Fruit fly (Drosophila melanogaster) whole organism, wandering third instar larva: ENCODE results near the gene Arr2.
A peak's percentile ranks its signal among the peaks of the same experiment; 100 is the strongest.

Experiments used
- CG32264 ChIP-seq: fragments of 200-800 bp; sonication (Bioruptor generic); optimal IDR thresholded peaks from 2 replicates; lab custom pipeline; 2016; ENCODE audit warnings: missing biosample characterization, missing genetic modification characterization
- Dfd ChIP-seq: fragments of >200 bp; optimal IDR thresholded peaks from 2 replicates; lab custom pipeline; 2017; ENCODE audit warnings: missing biosample characterization, missing genetic modification characterization
- Dif ChIP-seq: fragments of 200-275, 200-300 bp; sonication (Bioruptor generic); optimal IDR thresholded peaks from 2 replicates; lab custom pipeline; 2018; ENCODE audit warnings: missing biosample characterization, missing genetic modification characterization; ENCODE audit not compliant: partially characterized antibody
- GATAd ChIP-seq: sonication (Bioruptor generic); optimal IDR thresholded peaks from 2 replicates; lab custom pipeline; 2016; ENCODE audit warnings: missing biosample characterization, missing genetic modification characterization
- HLH106 ChIP-seq: fragments of 200-800 bp; optimal IDR thresholded peaks from 3 replicates; lab custom pipeline; 2019; ENCODE audit warnings: missing biosample characterization, mild to moderate bottlenecking, missing genetic modification characterization, moderate library complexity
- Hnf4 ChIP-seq: fragments of 200-800 bp; sonication (Bioruptor generic); optimal IDR thresholded peaks from 2 replicates; lab custom pipeline; 2016; ENCODE audit warnings: missing biosample characterization, mild to moderate bottlenecking, missing genetic modification characterization
- Hr78 ChIP-seq: fragments of >200 bp; optimal IDR thresholded peaks from 2 replicates; lab custom pipeline; 2017; ENCODE audit warnings: missing biosample characterization, missing genetic modification characterization
- Hr83 ChIP-seq: fragments of 200-300 bp; sonication (Bioruptor generic); optimal IDR thresholded peaks from 2 replicates; lab custom pipeline; 2016; ENCODE audit warnings: missing biosample characterization, mild to moderate bottlenecking, missing genetic modification characterization, moderate library complexity; ENCODE audit not compliant: poor library complexity, severe bottlenecking
- Jra ChIP-seq: sonication (Bioruptor generic); optimal IDR thresholded peaks from 2 replicates; lab custom pipeline; 2016; ENCODE audit warnings: missing biosample characterization, missing genetic modification characterization
- N ChIP-seq: fragments of >200 bp; optimal IDR thresholded peaks from 2 replicates; lab custom pipeline; 2018; ENCODE audit warnings: missing biosample characterization, missing external identifiers, missing genetic modification characterization
- OdsH ChIP-seq: fragments of 200-800 bp; sonication (Bioruptor generic); optimal IDR thresholded peaks from 2 replicates; lab custom pipeline; 2016; ENCODE audit warnings: missing biosample characterization, mild to moderate bottlenecking, missing genetic modification characterization
- Rel ChIP-seq, 2 experiments: fragments of 200-800 bp; sonication (Bioruptor generic) in 1 of 2; optimal IDR thresholded peaks; 2 replicates in 1 of 2; 3 replicates in 1 of 2; lab custom pipeline; 2016 to 2019; ENCODE audit warnings: mild to moderate bottlenecking in 2 of 2, missing biosample characterization in 2 of 2, missing genetic modification characterization in 2 of 2, moderate library complexity in 1 of 2
- Sp1 ChIP-seq: fragments of 200-800 bp; sonication (Bioruptor generic); optimal IDR thresholded peaks from 3 replicates; lab custom pipeline; 2019; ENCODE audit warnings: missing biosample characterization, mild to moderate bottlenecking, missing genetic modification characterization, moderate library complexity
- Vsx2 ChIP-seq: fragments of 200-300, 225-300 bp; sonication (Bioruptor generic); optimal IDR thresholded peaks from 2 replicates; lab custom pipeline; 2018; ENCODE audit warnings: missing biosample characterization, missing genetic modification characterization; ENCODE audit not compliant: partially characterized antibody
- dl ChIP-seq, 2 experiments: fragments of 175-275, 200-275 bp in 1 of 2; fragments of 200-275 bp in 1 of 2; sonication (Bioruptor generic); optimal IDR thresholded peaks; lab custom pipeline; 2018; ENCODE audit warnings: mild to moderate bottlenecking in 2 of 2, missing biosample characterization in 2 of 2, missing genetic modification characterization in 2 of 2, moderate library complexity in 2 of 2; ENCODE audit not compliant: partially characterized antibody in 2 of 2, insufficient read depth in 1 of 2
- dsf ChIP-seq: sonication (Bioruptor generic); optimal IDR thresholded peaks from 2 replicates; lab custom pipeline; 2016; ENCODE audit warnings: missing biosample characterization, missing genetic modification characterization, borderline replicate concordance
- ey ChIP-seq: fragments of 200-800 bp; sonication (Bioruptor generic); optimal IDR thresholded peaks from 2 replicates; lab custom pipeline; 2016; ENCODE audit warnings: missing biosample characterization, missing genetic modification characterization
- foxo ChIP-seq, 2 experiments: fragments of 200-800 bp; sonication (Bioruptor generic); optimal IDR thresholded peaks; 2 replicates in 1 of 2; 3 replicates in 1 of 2; lab custom pipeline; 2016 to 2017; ENCODE audit warnings: missing biosample characterization in 2 of 2, missing genetic modification characterization in 2 of 2
- fru ChIP-seq: fragments of 200-800 bp; sonication (Bioruptor generic); optimal IDR thresholded peaks from 3 replicates; lab custom pipeline; 2016; ENCODE audit warnings: missing biosample characterization, mild to moderate bottlenecking, missing genetic modification characterization
- h ChIP-seq: fragments of 200-800 bp; sonication (Bioruptor generic); optimal IDR thresholded peaks from 3 replicates; lab custom pipeline; 2016; ENCODE audit warnings: missing biosample characterization, mild to moderate bottlenecking, missing genetic modification characterization
- jim ChIP-seq: fragments of 175-275, 200-325 bp; sonication (Bioruptor generic); optimal IDR thresholded peaks from 2 replicates; lab custom pipeline; 2016; ENCODE audit warnings: missing biosample characterization, mild to moderate bottlenecking, missing genetic modification characterization
- pan ChIP-seq: fragments of >200 bp; optimal IDR thresholded peaks from 2 replicates; lab custom pipeline; 2017
- psq ChIP-seq: fragments of 200-800 bp; sonication (Bioruptor generic); optimal IDR thresholded peaks from 3 replicates; lab custom pipeline; 2017; ENCODE audit warnings: missing biosample characterization, mild to moderate bottlenecking, missing genetic modification characterization, moderate library complexity
- rgr ChIP-seq: fragments of 200-800 bp; sonication (Bioruptor generic); optimal IDR thresholded peaks from 3 replicates; lab custom pipeline; 2016; ENCODE audit warnings: missing biosample characterization, mild to moderate bottlenecking, missing genetic modification characterization
- sv ChIP-seq: fragments of 200-800 bp; sonication (Bioruptor generic); optimal IDR thresholded peaks from 3 replicates; lab custom pipeline; 2016; ENCODE audit warnings: missing biosample characterization, missing genetic modification characterization
- usp ChIP-seq: fragments of >200 bp; optimal IDR thresholded peaks from 2 replicates; lab custom pipeline; 2017; ENCODE audit warnings: missing biosample characterization, missing genetic modification characterization
- woc ChIP-seq: sonication (Bioruptor generic); optimal IDR thresholded peaks from 2 replicates; lab custom pipeline; 2016; ENCODE audit warnings: missing biosample characterization, mild to moderate bottlenecking, missing genetic modification characterization

Gene Arr2

DNA sequence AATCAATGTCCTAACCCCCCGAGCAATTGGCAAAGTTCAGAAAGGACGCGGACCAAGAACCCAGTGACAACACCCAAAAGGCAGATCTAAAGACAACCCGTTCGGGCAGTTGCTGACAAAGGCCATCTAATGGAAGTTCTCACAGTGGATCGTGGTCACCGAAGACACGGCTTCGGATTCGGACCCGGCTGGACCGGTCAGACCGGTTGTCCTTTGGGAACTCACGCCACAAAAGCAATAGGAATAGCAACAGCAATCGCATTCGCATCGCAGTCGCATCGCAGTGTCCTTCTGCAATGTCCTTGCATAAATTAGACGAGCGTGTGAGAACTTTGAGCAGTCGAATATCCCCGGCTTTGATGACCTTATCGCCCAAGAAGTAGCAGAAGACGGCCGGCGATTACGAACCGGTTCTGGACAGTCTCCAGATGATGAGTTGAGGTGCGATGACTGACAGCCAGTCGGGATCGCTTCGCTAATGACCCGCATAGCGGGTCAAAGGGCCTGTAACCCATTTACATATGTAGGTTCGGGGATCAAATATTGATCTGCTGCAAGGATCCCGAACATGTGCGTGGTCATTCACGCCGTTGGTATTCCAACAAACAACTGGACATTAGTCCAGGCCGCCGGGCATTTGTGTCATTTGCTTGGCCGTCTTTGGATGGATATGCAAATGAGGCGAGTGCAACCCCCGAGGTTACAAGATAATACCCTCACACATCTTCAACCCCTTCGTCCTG is 4.8 kb downstream of the Arr2 start:
- TF ChIP-seq h (GFP tag; lab: Kevin White, UChicago), result no peak
- no peak for TF ChIP-seq Hr83 (GFP tag; lab: Kevin White, UChicago)
- peak; percentile 72 for TF ChIP-seq Dif (GFP tag; lab: Kevin White, UChicago)
- no peak for TF ChIP-seq GATAd (GFP tag; lab: Kevin White, UChicago)
- TF ChIP-seq Vsx2 (GFP tag; lab: Kevin White, UChicago), result peak; percentile 82
- TF ChIP-seq Sp1, result no peak
- no peak for TF ChIP-seq psq (GFP tag; lab: Kevin White, UChicago)
- TF ChIP-seq jim, result no peak
- TF ChIP-seq CG32264 (GFP tag; lab: Kevin White, UChicago), result no peak
- TF ChIP-seq dl (GFP tag; optimal IDR thresholded peaks at IDR 0.05; lab: Kevin White, UChicago; ENCODE audit: insufficient read depth in 1 of 2, partially characterized antibody in 2 of 2), result peak in 1 of 2 experiments; percentile 20
- no peak for TF ChIP-seq fru (GFP tag; lab: Kevin White, UChicago)
- TF ChIP-seq Hnf4 (GFP tag; lab: Kevin White, UChicago), result no peak
- no peak for TF ChIP-seq HLH106
- TF ChIP-seq Hr78 (GFP tag; lab: Kevin White, UChicago), result no peak

DNA sequence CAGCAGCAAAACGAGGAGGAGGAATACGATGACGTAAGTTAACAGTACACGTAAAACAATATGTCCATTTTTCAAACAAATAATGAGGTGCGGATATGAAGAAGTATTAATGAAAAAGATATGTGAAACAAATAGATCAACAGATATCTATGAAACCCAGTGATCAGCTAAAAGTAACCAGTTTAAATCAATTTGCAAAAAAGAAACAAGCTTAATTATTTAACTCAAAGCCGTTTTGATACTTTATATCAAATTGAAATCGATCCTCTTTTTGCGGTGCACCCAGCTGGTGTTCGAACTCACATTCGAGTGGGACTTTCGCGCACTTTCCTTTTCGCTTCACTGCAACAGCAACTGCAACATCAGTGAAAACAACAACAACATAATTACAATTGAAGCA is 7.7 kb downstream of the Arr2 start:
- peak in 1 of 2 experiments; percentile 12 for TF ChIP-seq foxo (GFP tag; optimal IDR thresholded peaks at IDR 0.05; lab: Kevin White, UChicago)
- TF ChIP-seq usp (GFP tag; lab: Kevin White, UChicago), result no peak
- no peak for TF ChIP-seq Dif (GFP tag; lab: Kevin White, UChicago)
- TF ChIP-seq HLH106, result peak; percentile 15

DNA sequence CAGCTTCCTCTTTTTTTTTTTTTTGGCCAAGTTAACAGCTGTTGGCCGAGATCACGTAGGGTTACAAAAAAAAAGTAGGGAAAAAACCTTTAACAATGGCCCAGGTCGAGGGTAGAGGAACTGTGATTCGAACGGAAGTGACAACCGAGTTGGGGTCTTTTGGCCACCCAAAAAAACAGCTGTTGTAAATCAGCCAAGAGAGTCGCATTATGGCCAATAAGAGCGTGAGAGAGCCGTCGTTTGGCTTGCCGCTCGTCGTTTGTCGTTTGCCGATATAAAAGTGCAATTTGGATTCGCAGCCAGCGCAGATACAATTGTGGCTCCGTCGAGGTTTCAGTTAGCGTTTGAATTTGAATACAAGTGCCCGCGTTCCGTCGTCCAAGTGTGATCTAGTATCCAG is 8.6 kb downstream of the Arr2 start, which contains the start of gene Cpr66D:
Cpr66D (plus strand) TSS at position 301 of the 400 bp plus-strand sequence.
- TF ChIP-seq ey (GFP tag; lab: Kevin White, UChicago) (no peak), rgr (GFP tag; lab: Kevin White, UChicago) (peak; percentile 36)

DNA sequence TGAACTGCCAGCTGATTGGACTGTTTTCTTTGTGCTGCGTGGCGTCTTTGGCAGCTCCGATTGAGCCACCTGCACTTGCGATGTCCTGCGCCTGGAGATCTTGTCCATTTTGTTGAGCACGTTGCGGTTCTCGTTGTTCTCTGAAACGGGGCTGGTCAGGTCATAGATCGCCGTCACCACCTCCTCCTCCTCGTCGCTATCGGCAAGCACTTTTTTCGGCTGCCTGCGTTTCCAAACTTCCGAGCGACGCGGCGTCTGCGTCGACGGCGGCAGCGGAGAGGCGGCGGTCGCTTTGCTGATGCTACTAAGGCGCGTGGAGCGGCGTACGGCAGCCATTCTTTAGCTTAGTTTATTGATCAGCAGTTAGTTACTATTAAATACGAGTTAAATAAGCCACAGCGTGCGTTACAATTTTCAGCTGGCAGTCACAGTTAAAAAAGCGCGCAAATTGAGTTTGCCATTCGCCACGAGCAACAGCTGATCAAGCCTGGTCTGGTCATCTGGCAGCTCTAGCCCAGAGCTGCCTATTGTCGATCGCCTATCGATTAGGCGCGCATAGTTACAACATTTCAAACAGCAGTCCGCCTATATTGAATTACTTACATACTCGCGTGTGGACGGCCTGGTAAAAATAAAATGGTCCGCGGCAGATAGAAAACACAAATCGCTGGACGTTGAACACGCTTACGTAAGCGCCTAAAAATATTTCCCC is 15.0 kb downstream of the Arr2 start, which contains the start of gene Cdc6:
Cdc6 (minus strand) TSS at position 456 of the 712 bp plus-strand sequence.
- TF ChIP-seq Hr83 (GFP tag; lab: Kevin White, UChicago) (no peak), dl (GFP tag; optimal IDR thresholded peaks at IDR 0.05; lab: Kevin White, UChicago; ENCODE audit: insufficient read depth in 1 of 2, partially characterized antibody in 2 of 2) (no peak), pan (lab: Kevin White, UChicago) (no peak), OdsH (GFP tag; lab: Kevin White, UChicago) (no peak), Hnf4 (GFP tag; lab: Kevin White, UChicago) (no peak), Dfd (GFP tag; lab: Kevin White, UChicago) (no peak), sv (GFP tag; lab: Kevin White, UChicago) (no peak), Dif (GFP tag; lab: Kevin White, UChicago) (no peak), dsf (GFP tag; lab: Kevin White, UChicago) (no peak), Jra (GFP tag; lab: Kevin White, UChicago) (no peak), Rel (GFP tag; optimal IDR thresholded peaks at IDR 0.05; lab: Kevin White, UChicago) (no peak), Rel (tag; optimal IDR thresholded peaks at IDR 0.05; lab: Kevin White, UChicago) (no peak), woc (GFP tag; lab: Kevin White, UChicago) (no peak), N (GFP tag; lab: Kevin White, UChicago) (no peak), fru (GFP tag; lab: Kevin White, UChicago) (no peak), ey (GFP tag; lab: Kevin White, UChicago) (no peak), HLH106 (no peak), h (GFP tag; lab: Kevin White, UChicago) (no peak)
